Worm (Caenorhabditis elegans) whole organism, young adult: ENCODE data around the gene cosa-1.

Source experiments
- B0035.1 ChIP-seq: sonication (generic microtip); optimal IDR thresholded peaks from 2 replicates; lab custom pipeline; 2016; ENCODE audit warnings: missing genetic modification characterization, mild to moderate bottlenecking, missing compliant biosample characterization, missing genotype, missing genetic modification reagents
- C17E4.6 ChIP-seq: fragments of 200-800 bp; sonication (Bioruptor generic); IDR thresholded peaks from 2 replicates; pipeline ENCODE4 v1.3.6; 2022; ENCODE audit warnings: missing genetic modification reagents, missing genetic modification characterization, missing compliant biosample characterization
- F22D6.2 ChIP-seq: sonication (generic microtip); optimal IDR thresholded peaks from 2 replicates; lab custom pipeline; 2016; ENCODE audit warnings: mild to moderate bottlenecking, missing genetic modification characterization, missing compliant biosample characterization
- F33H1.4 ChIP-seq: fragments of 200-800 bp; sonication (Bioruptor generic); IDR thresholded peaks from 2 replicates; pipeline ENCODE4 v1.3.6; 2022; ENCODE audit warnings: missing genetic modification reagents, missing genetic modification characterization, missing compliant biosample characterization
- F37B4.10 ChIP-seq: fragments of 200-800 bp; sonication (Bioruptor generic); IDR thresholded peaks from 2 replicates; pipeline ENCODE4 v1.3.6; 2022; ENCODE audit warnings: missing genetic modification characterization, missing compliant biosample characterization
- F55B11.4 ChIP-seq: sonication (generic microtip); optimal IDR thresholded peaks from 2 replicates; lab custom pipeline; 2016; ENCODE audit warnings: missing compliant biosample characterization, missing genetic modification characterization, borderline replicate concordance; ENCODE audit not compliant: insufficient read depth
- F57A8.1 ChIP-seq: fragments of 200-800 bp; sonication (Bioruptor generic); optimal IDR thresholded peaks from 2 replicates; lab custom pipeline; 2018; ENCODE audit warnings: mild to moderate bottlenecking, missing genetic modification characterization, moderate library complexity, missing compliant biosample characterization
- K11D2.4 ChIP-seq: fragments of 200-800 bp; sonication (Bioruptor generic); IDR thresholded peaks from 2 replicates; pipeline ENCODE4 v1.3.6; 2022; ENCODE audit warnings: missing genetic modification reagents, missing genetic modification characterization, missing compliant biosample characterization
- T07F8.4 ChIP-seq: sonication (generic microtip); optimal IDR thresholded peaks from 2 replicates; lab custom pipeline; 2016; ENCODE audit warnings: mild to moderate bottlenecking, missing genetic modification characterization, moderate library complexity, missing compliant biosample characterization
- Y53G8AR.9 ChIP-seq: fragments of 200-800 bp; sonication (Bioruptor generic); conservative IDR thresholded peaks from 2 replicates; pipeline ENCODE4 v1.3.6; 2022; ENCODE audit warnings: missing genetic modification reagents, missing genetic modification characterization, missing compliant biosample characterization
- Y95B8A.8 ChIP-seq: fragments of 200-800 bp; sonication (Bioruptor generic); IDR thresholded peaks from 2 replicates; pipeline ENCODE4 v1.3.6; 2022; ENCODE audit warnings: missing genetic modification reagents, missing genetic modification characterization, missing compliant biosample characterization
- aptf-2 ChIP-seq: fragments of 200-800 bp; sonication (Bioruptor generic); conservative IDR thresholded peaks from 2 replicates; pipeline ENCODE4 v1.3.6; 2022; ENCODE audit warnings: missing genetic modification reagents, missing genetic modification characterization, missing compliant biosample characterization
- atf-7 ChIP-seq: sonication (generic microtip); optimal IDR thresholded peaks from 2 replicates; lab custom pipeline; 2017; ENCODE audit warnings: mild to moderate bottlenecking, missing genetic modification characterization, missing compliant biosample characterization
- attf-3 ChIP-seq: fragments of 200-800 bp; sonication (Bioruptor generic); conservative IDR thresholded peaks from 2 replicates; pipeline ENCODE4 v1.3.6; 2022; ENCODE audit warnings: missing genetic modification reagents, missing genetic modification characterization, missing compliant biosample characterization
- ccch-3 ChIP-seq: fragments of 200-800 bp; sonication (Bioruptor generic); optimal IDR thresholded peaks from 2 replicates; lab custom pipeline; 2018; ENCODE audit warnings: mild to moderate bottlenecking, missing genetic modification characterization, missing compliant biosample characterization
- cebp-1 ChIP-seq, 2 experiments: fragments of 200-800 bp in 1 of 2; sonication (Bioruptor generic) in 1 of 2; sonication (generic microtip) in 1 of 2; IDR thresholded peaks in 1 of 2; optimal IDR thresholded peaks in 1 of 2; 2 replicates each; pipeline versions ENCODE4 v1.3.6 to Lab custom; 2017 to 2022; ENCODE audit warnings: missing compliant biosample characterization in 2 of 2, missing genetic modification characterization in 2 of 2, mild to moderate bottlenecking in 1 of 2, missing genetic modification reagents in 1 of 2, moderate library complexity in 1 of 2
- ceh-79 ChIP-seq: sonication (generic microtip); optimal IDR thresholded peaks from 2 replicates; lab custom pipeline; 2017; ENCODE audit warnings: mild to moderate bottlenecking, missing genetic modification characterization, missing compliant biosample characterization
- chd-7 ChIP-seq: sonication (generic microtip); optimal IDR thresholded peaks from 2 replicates; lab custom pipeline; 2016; ENCODE audit warnings: mild to moderate bottlenecking, missing genetic modification characterization, moderate library complexity, missing compliant biosample characterization
- die-1 ChIP-seq: sonication (generic microtip); optimal IDR thresholded peaks from 2 replicates; lab custom pipeline; 2016; ENCODE audit warnings: missing genotype, mild to moderate bottlenecking, missing genetic modification characterization, missing compliant biosample characterization
- dpff-1 ChIP-seq: sonication (generic microtip); optimal IDR thresholded peaks from 2 replicates; lab custom pipeline; 2017; ENCODE audit warnings: mild to moderate bottlenecking, missing genetic modification characterization, missing compliant biosample characterization
- dpl-1 ChIP-seq: fragments of 150-350 bp; optimal IDR thresholded peaks from 2 replicates; lab custom pipeline; 2014; ENCODE audit warnings: missing biosample characterization, missing genetic modification reagents, missing genetic modification characterization
- egl-18 ChIP-seq: fragments of 200-800 bp; sonication (Bioruptor generic); IDR thresholded peaks from 2 replicates; pipeline ENCODE4 v1.3.6; 2022; ENCODE audit warnings: missing genetic modification reagents, missing genetic modification characterization, missing compliant biosample characterization
- egrh-3 ChIP-seq: fragments of 200-800 bp; sonication (Bioruptor generic); IDR thresholded peaks from 2 replicates; pipeline ENCODE4 v1.3.6; 2022; ENCODE audit warnings: missing genetic modification reagents, missing genetic modification characterization, missing compliant biosample characterization
- ekl-4 ChIP-seq: fragments of 200-800 bp; sonication (Bioruptor generic); IDR thresholded peaks from 2 replicates; pipeline ENCODE4 v1.3.6; 2022; ENCODE audit warnings: missing genetic modification reagents, missing genetic modification characterization, missing compliant biosample characterization
- ets-4 ChIP-seq: fragments of 200-800 bp; sonication (Bioruptor generic); optimal IDR thresholded peaks from 2 replicates; lab custom pipeline; 2018; ENCODE audit warnings: mild to moderate bottlenecking, missing genetic modification characterization, missing compliant biosample characterization
- fkh-3 ChIP-seq: sonication (generic microtip); optimal IDR thresholded peaks from 2 replicates; lab custom pipeline; 2016; ENCODE audit warnings: mild to moderate bottlenecking, missing genetic modification characterization, missing compliant biosample characterization
- gei-17 ChIP-seq: fragments of 200-800 bp; sonication (Bioruptor generic); optimal IDR thresholded peaks from 2 replicates; lab custom pipeline; 2018; ENCODE audit warnings: mild to moderate bottlenecking, missing genetic modification characterization, missing compliant biosample characterization
- hlh-12 ChIP-seq: sonication (generic microtip); optimal IDR thresholded peaks from 2 replicates; lab custom pipeline; 2016; ENCODE audit warnings: missing genetic modification characterization, missing compliant biosample characterization
- hsf-1 ChIP-seq: fragments of 200-800 bp; sonication (Bioruptor generic); IDR thresholded peaks from 2 replicates; pipeline ENCODE4 v1.3.6; 2022; ENCODE audit warnings: missing genetic modification reagents, missing genetic modification characterization, missing compliant biosample characterization
- let-526 ChIP-seq: fragments of 200-800 bp; sonication (Bioruptor generic); IDR thresholded peaks from 2 replicates; pipeline ENCODE4 v1.3.6; 2022; ENCODE audit warnings: missing genetic modification reagents, missing genetic modification characterization, missing compliant biosample characterization
- let-607 ChIP-seq, 2 experiments: fragments of 200-800 bp in 1 of 2; sonication (Bioruptor generic) in 1 of 2; sonication (generic microtip) in 1 of 2; optimal IDR thresholded peaks; 2 replicates each; lab custom pipeline; 2016 to 2018; ENCODE audit warnings: mild to moderate bottlenecking in 2 of 2, missing compliant biosample characterization in 2 of 2, missing genetic modification characterization in 2 of 2, moderate library complexity in 2 of 2, missing genotype in 1 of 2
- lin-26 ChIP-seq: fragments of 200-800 bp; sonication (Bioruptor generic); IDR thresholded peaks from 2 replicates; pipeline ENCODE4 v1.3.6; 2022; ENCODE audit warnings: missing genetic modification reagents, missing genetic modification characterization, missing compliant biosample characterization
- madf-10 ChIP-seq: sonication (generic microtip); optimal IDR thresholded peaks from 2 replicates; lab custom pipeline; 2016; ENCODE audit warnings: mild to moderate bottlenecking, missing genetic modification characterization, missing compliant biosample characterization
- mel-28 ChIP-seq: sonication (generic microtip); optimal IDR thresholded peaks from 2 replicates; lab custom pipeline; 2016; ENCODE audit warnings: borderline replicate concordance, mild to moderate bottlenecking, missing genetic modification characterization, missing compliant biosample characterization
- nfya-2 ChIP-seq: fragments of 200-800 bp; sonication (Bioruptor generic); IDR thresholded peaks from 2 replicates; pipeline ENCODE4 v1.3.6; 2022; ENCODE audit warnings: missing genetic modification reagents, missing genetic modification characterization, missing compliant biosample characterization
- nhr-120 ChIP-seq: fragments of 200-800 bp; sonication (Bioruptor generic); IDR thresholded peaks from 2 replicates; pipeline ENCODE4 v1.3.6; 2022; ENCODE audit warnings: missing genetic modification characterization, missing compliant biosample characterization
- nhr-27 ChIP-seq: fragments of 200-800 bp; sonication (Bioruptor generic); optimal IDR thresholded peaks from 2 replicates; lab custom pipeline; 2018; ENCODE audit warnings: mild to moderate bottlenecking, missing genetic modification characterization, moderate library complexity, missing compliant biosample characterization
- pha-4 ChIP-seq: fragments of 150-350 bp; sonication (generic microtip); optimal IDR thresholded peaks from 2 replicates; lab custom pipeline; 2014; ENCODE audit warnings: missing biosample characterization, missing genetic modification reagents, missing genetic modification characterization
- sdz-38 ChIP-seq: sonication (generic microtip); optimal IDR thresholded peaks from 2 replicates; lab custom pipeline; 2016; ENCODE audit warnings: missing genotype, missing genetic modification characterization, missing compliant biosample characterization
- sea-2 ChIP-seq: fragments of 200-800 bp; sonication (Bioruptor generic); IDR thresholded peaks from 2 replicates; pipeline ENCODE4 v1.3.6; 2022; ENCODE audit warnings: missing genetic modification characterization, missing compliant biosample characterization
- sptf-2 ChIP-seq: fragments of 200-800 bp; sonication (Bioruptor generic); optimal IDR thresholded peaks from 2 replicates; lab custom pipeline; 2018; ENCODE audit warnings: mild to moderate bottlenecking, missing genetic modification characterization, missing compliant biosample characterization
- tbp1 ChIP-seq: fragments of 200-800 bp; sonication (Bioruptor generic); optimal IDR thresholded peaks from 2 replicates; lab custom pipeline; 2018; ENCODE audit warnings: mild to moderate bottlenecking, missing genetic modification characterization, missing compliant biosample characterization
- xnd-1 ChIP-seq: sonication (generic microtip); optimal IDR thresholded peaks from 2 replicates; lab custom pipeline; 2016; ENCODE audit warnings: missing genotype, missing genetic modification reagents, missing genetic modification characterization, missing compliant biosample characterization
- zfh-2 ChIP-seq: fragments of 200-800 bp; sonication (Bioruptor generic); conservative IDR thresholded peaks from 2 replicates; pipeline ENCODE4 v1.3.6; 2022; ENCODE audit warnings: missing genetic modification reagents, missing genetic modification characterization, missing compliant biosample characterization
- zim-3 ChIP-seq: sonication (generic microtip); optimal IDR thresholded peaks from 2 replicates; lab custom pipeline; 2017; ENCODE audit warnings: mild to moderate bottlenecking, missing genetic modification characterization, moderate library complexity, missing compliant biosample characterization
- ztf-3 ChIP-seq: fragments of 200-800 bp; sonication (Bioruptor generic); optimal IDR thresholded peaks from 2 replicates; lab custom pipeline; 2018; ENCODE audit warnings: mild to moderate bottlenecking, missing genetic modification characterization, missing compliant biosample characterization
- ztf-6 ChIP-seq: fragments of 200-800 bp; sonication (Bioruptor generic); IDR thresholded peaks from 2 replicates; pipeline ENCODE4 v1.3.6; 2022; ENCODE audit warnings: missing genetic modification reagents, missing genetic modification characterization, missing compliant biosample characterization

Gene cosa-1

DNA sequence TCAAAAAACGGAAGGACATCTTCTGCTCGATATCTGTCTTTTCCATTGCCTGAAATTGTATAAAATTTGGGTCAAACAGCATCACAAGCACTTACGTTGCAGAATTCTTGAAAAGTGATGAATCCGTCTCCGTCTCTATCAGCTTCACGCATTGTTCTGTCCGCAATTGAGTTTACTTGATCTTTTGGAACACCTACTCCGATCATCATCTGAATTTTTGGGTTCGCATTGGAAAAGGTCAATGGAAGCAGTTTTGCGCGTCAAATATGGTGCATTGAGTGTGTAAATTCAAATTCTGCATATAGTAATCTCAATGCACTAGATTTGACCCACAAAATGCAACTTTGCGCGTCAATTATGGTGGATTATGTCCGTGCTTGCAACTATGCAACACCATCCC is 44.4 kb upstream of the cosa-1 start:
- TF ChIP-seq lin-26 (GFP tag; lab: Robert Waterston, UW) (no peak), pha-4 (tag; lab: Kevin White, UChicago) (no peak), nhr-27 (no peak), ets-4 (no peak), cebp-1 (GFP tag; IDR thresholded peaks at IDR 0.05; lab: Robert Waterston, UW) (no peak), cebp-1 (tag; optimal IDR thresholded peaks at IDR 0.05; lab: Kevin White, UChicago) (no peak), F55B11.4 (tag; lab: Kevin White, UChicago) (no peak), ekl-4 (GFP tag; lab: Robert Waterston, UW) (no peak), K11D2.4 (GFP tag; lab: Robert Waterston, UW) (no peak), tbp1 (no peak), chd-7 (tag; lab: Kevin White, UChicago) (no peak), nfya-2 (no peak), egl-18 (no peak), attf-3 (GFP tag; lab: Robert Waterston, UW) (no peak)

DNA sequence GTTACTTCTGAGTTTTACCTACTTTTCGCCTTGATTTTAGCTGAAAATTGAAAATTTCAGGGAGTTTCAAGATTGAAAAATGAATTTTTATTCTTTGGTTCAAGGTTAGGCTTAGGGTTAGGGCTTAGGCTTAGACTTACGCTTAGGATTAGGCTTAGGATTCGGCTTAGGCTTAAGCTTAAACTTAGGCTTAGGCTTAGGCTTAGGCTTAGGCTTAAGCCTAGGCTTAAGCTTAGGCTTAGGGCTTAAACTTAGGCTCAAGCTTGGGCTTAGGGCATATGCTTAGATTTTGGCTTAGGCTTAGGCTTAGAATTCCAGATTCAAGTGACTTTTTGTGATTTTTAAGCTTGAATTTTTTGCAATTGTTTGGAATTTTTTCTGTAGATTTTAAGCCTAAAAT is 42.5 kb upstream of the cosa-1 start:
- TF ChIP-seq ceh-79 (no peak), dpff-1 (tag; lab: Kevin White, UChicago) (no peak), F33H1.4 (GFP tag; lab: Robert Waterston, UW) (no peak), T07F8.4 (tag; lab: Kevin White, UChicago) (no peak), Y53G8AR.9 (no peak), mel-28 (tag; lab: Kevin White, UChicago) (no peak), gei-17 (GFP tag; lab: Kevin White, UChicago) (no peak), lin-26 (GFP tag; lab: Robert Waterston, UW) (no peak), F57A8.1 (GFP tag; lab: Kevin White, UChicago) (no peak), tbp1 (no peak), ztf-6 (GFP tag; lab: Robert Waterston, UW) (no peak), hsf-1 (GFP tag; lab: Robert Waterston, UW) (no peak), aptf-2 (GFP tag; lab: Robert Waterston, UW) (no peak), Y95B8A.8 (GFP tag; lab: Robert Waterston, UW) (no peak), ccch-3 (GFP tag; lab: Kevin White, UChicago) (no peak), C17E4.6 (GFP tag; lab: Robert Waterston, UW) (no peak), nhr-120 (GFP tag; lab: Robert Waterston, UW) (no peak), zfh-2 (GFP tag; lab: Robert Waterston, UW) (no peak), sptf-2 (GFP tag; lab: Kevin White, UChicago) (no peak), hlh-12 (tag; lab: Kevin White, UChicago) (no peak)

ce11 chrIII:2686064-2686463 is 39.9 kb upstream of the cosa-1 start, which contains the start of the genes Y71H2AL.2, Y71H2AL.4 and pbo-1:
TSS of gene Y71H2AL.2 (plus strand) at chrIII:2686364.
TSS of gene Y71H2AL.4 (plus strand) at chrIII:2686408.
TSS of gene pbo-1 (minus strand) at chrIII:2686463.
- no peak for TF ChIP-seq F33H1.4 (GFP tag; lab: Robert Waterston, UW)
- TF ChIP-seq pha-4 (tag; lab: Kevin White, UChicago): no peak
- TF ChIP-seq sdz-38 (tag; lab: Kevin White, UChicago): no peak
- TF ChIP-seq fkh-3 (tag; lab: Kevin White, UChicago): no peak
- TF ChIP-seq let-526: no peak
- no peak for TF ChIP-seq atf-7 (tag; lab: Kevin White, UChicago)
- TF ChIP-seq ztf-3 (GFP tag; lab: Kevin White, UChicago): no peak
- TF ChIP-seq xnd-1 (tag; lab: Kevin White, UChicago): no peak
- no peak for TF ChIP-seq madf-10 (tag; lab: Kevin White, UChicago)
- no peak for TF ChIP-seq chd-7 (tag; lab: Kevin White, UChicago)
- TF ChIP-seq dpl-1 (GFP tag; lab: Kevin White, UChicago): no peak
- no peak for TF ChIP-seq F37B4.10 (GFP tag; lab: Robert Waterston, UW)
- TF ChIP-seq die-1 (tag; lab: Kevin White, UChicago): no peak
- TF ChIP-seq zim-3 (tag; lab: Kevin White, UChicago): no peak
- no peak for TF ChIP-seq egrh-3 (GFP tag; lab: Robert Waterston, UW)
- no peak for TF ChIP-seq sea-2 (GFP tag; lab: Robert Waterston, UW)
- no peak for TF ChIP-seq F22D6.2
- TF ChIP-seq let-607 (tag; optimal IDR thresholded peaks at IDR 0.05; lab: Kevin White, UChicago): no peak
- no peak for TF ChIP-seq F55B11.4 (tag; lab: Kevin White, UChicago)
- no peak for TF ChIP-seq B0035.1 (tag; lab: Kevin White, UChicago)
